Worm (Caenorhabditis elegans): Measurements from ENCODE around the gene str-35.

Gene str-35

DNA sequence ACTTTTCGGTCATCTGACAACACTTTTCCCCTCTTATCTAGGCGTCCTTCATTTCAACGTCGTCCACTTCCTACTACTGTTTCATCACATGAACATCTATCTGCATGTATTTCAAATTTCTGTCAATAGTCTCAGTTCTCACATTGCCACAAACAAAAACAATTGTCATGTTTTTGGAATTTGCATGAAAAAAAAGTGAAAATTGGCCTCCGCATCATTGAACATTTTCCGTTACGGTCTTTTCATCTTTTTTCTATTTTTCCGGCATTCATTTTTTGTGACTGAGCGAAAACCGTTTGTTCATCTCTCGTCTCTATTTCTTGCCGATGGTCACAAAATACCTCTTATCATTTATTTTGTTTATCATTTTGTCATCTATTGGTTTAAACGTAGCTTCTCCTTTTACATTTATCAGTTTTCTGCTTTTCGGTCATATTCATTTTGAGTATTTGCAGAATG lies 8.4 kb downstream of the str-35 start, which contains the start of gene exc-15:
TSS of gene exc-15 (plus strand) at position 411 of the 459 bp plus-strand sequence.
- TF ChIP-seq unc-130 (tag; optimal IDR thresholded peaks at IDR 0.05) (no peak), jun-1 (tag; optimal IDR thresholded peaks at IDR 0.05) (no peak), alr-1 (tag; optimal IDR thresholded peaks at IDR 0.05; ENCODE audit: borderline replicate concordance) (no peak), vab-15 (tag; optimal IDR thresholded peaks at IDR 0.05) (no peak), mab-9 (GFP tag; IDR thresholded peaks at IDR 0.05) (no peak), mef-2 (tag; optimal IDR thresholded peaks at IDR 0.05) (no peak), unc-86 (tag; optimal IDR thresholded peaks at IDR 0.05) (no peak), nhr-12 (tag; optimal IDR thresholded peaks at IDR 0.05) (no peak), elt-3 (tag; optimal IDR thresholded peaks at IDR 0.05) (peak in 1 of 6 experiments; percentile 58), unc-62 (GFP tag; optimal IDR thresholded peaks at IDR 0.05) (no peak), sup-37 (GFP tag; optimal IDR thresholded peaks at IDR 0.05) (no peak), zag-1 (tag; optimal IDR thresholded peaks at IDR 0.05) (no peak), aha-1 (tag; optimal IDR thresholded peaks at IDR 0.05) (no peak), ztf-11 (tag; optimal IDR thresholded peaks at IDR 0.05) (no peak), Y116A8C.19 (tag; optimal IDR thresholded peaks at IDR 0.05; ENCODE audit: borderline replicate concordance) (no peak), tbx-2 (tag; optimal IDR thresholded peaks at IDR 0.05) (no peak), aly-2 (tag; optimal IDR thresholded peaks at IDR 0.05) (no peak), xbp-1 (tag; optimal IDR thresholded peaks at IDR 0.05) (no peak), tlp-1 (tag; optimal IDR thresholded peaks at IDR 0.05) (no peak), ces-1 (GFP tag; optimal IDR thresholded peaks at IDR 0.05) (no peak), swsn-7 (tag; optimal IDR thresholded peaks at IDR 0.05) (no peak), mdl-1 (tag; optimal IDR thresholded peaks at IDR 0.05) (no peak), nhr-28 (tag; optimal IDR thresholded peaks at IDR 0.05) (no peak), nhr-11 (tag; optimal IDR thresholded peaks at IDR 0.05) (no peak), dsc-1 (tag; optimal IDR thresholded peaks at IDR 0.05) (no peak), blmp-1 (tag; optimal IDR thresholded peaks at IDR 0.05) (peak; percentile 73), C04F5.9 (tag; optimal IDR thresholded peaks at IDR 0.05) (no peak), pax-3 (tag; optimal IDR thresholded peaks at IDR 0.05) (no peak), nhr-76 (tag; optimal IDR thresholded peaks at IDR 0.05) (no peak), nhr-19 (GFP tag; conservative IDR thresholded peaks at IDR 0.05) (no peak), nhr-71 (tag; optimal IDR thresholded peaks at IDR 0.05) (peak; percentile 40), lin-14 (GFP tag; optimal IDR thresholded peaks at IDR 0.05) (peak; percentile 72), fos-1 (tag; optimal IDR thresholded peaks at IDR 0.05) (no peak), dpl-1 (GFP tag; optimal IDR thresholded peaks at IDR 0.05) (no peak), nhr-237 (tag; optimal IDR thresholded peaks at IDR 0.05) (no peak), ama-1 (optimal IDR thresholded peaks at IDR 0.05) (no peak), elt-2 (tag; optimal IDR thresholded peaks at IDR 0.05) (peak; percentile 68), pqm-1 (tag; optimal IDR thresholded peaks at IDR 0.05) (no peak), nhr-20 (tag; optimal IDR thresholded peaks at IDR 0.05) (peak; percentile 63), irx-1 (tag; optimal IDR thresholded peaks at IDR 0.05) (no peak), hlh-17 (GFP tag; optimal IDR thresholded peaks at IDR 0.05; ENCODE audit: borderline replicate concordance) (no peak), rnt-1 (tag; optimal IDR thresholded peaks at IDR 0.05) (no peak), unc-30 (tag; optimal IDR thresholded peaks at IDR 0.05) (no peak), unc-98 (GFP tag; IDR thresholded peaks at IDR 0.05) (no peak), fkh-10 (GFP tag; optimal IDR thresholded peaks at IDR 0.05) (no peak), egl-27 (tag; optimal IDR thresholded peaks at IDR 0.05) (no peak), lin-35 (GFP tag; optimal IDR thresholded peaks at IDR 0.05) (peak in 1 of 2 experiments; percentile 51), ceh-90 (tag; optimal IDR thresholded peaks at IDR 0.05) (no peak), C16A3.4 (tag; optimal IDR thresholded peaks at IDR 0.05) (no peak), egl-13 (tag; optimal IDR thresholded peaks at IDR 0.05) (no peak), lir-3 (tag; optimal IDR thresholded peaks at IDR 0.05; ENCODE audit: poor library complexity) (no peak), lsy-2 (tag; optimal IDR thresholded peaks at IDR 0.05) (peak in 1 of 2 experiments; percentile 25), efl-1 (optimal IDR thresholded peaks at IDR 0.05) (no peak), efl-1 (GFP tag; optimal IDR thresholded peaks at IDR 0.05 in 1 of 2) (peak in 1 of 2 experiments; percentile 37)
